Worm (Caenorhabditis elegans): ENCODE measurements around the gene frpr-18.

The frpr-18 gene

DNA sequence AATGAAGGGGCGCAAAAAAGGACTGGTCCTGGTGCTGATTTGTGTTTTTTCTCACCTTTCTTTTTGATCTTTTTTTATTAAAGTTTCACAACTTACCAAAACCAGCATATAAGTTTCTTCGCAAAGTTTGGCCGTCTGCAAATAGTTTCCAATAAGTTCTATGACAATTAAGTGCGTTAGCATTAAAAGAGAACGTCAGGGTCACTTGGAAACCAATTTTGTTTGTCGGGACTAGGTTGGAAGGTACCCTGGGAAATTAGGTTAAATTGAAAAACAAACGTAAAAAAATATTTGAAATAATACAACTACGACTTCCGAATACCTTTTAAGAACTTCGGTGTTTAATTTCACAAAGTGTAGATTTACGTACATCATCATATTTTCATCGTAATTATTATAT is 8.5 kb downstream of the frpr-18 start:
- TF ChIP-seq unc-62 (GFP tag; optimal IDR thresholded peaks at IDR 0.05 in 1 of 2) (peak in 1 of 2 experiments; percentile 98), unc-62 (tag; optimal IDR thresholded peaks at IDR 0.05) (no peak), aha-1 (tag) (peak; percentile 67), nhr-111 (GFP tag; optimal IDR thresholded peaks at IDR 0.05) (no peak), lim-7 (GFP tag; IDR thresholded peaks at IDR 0.05) (no peak)

DNA sequence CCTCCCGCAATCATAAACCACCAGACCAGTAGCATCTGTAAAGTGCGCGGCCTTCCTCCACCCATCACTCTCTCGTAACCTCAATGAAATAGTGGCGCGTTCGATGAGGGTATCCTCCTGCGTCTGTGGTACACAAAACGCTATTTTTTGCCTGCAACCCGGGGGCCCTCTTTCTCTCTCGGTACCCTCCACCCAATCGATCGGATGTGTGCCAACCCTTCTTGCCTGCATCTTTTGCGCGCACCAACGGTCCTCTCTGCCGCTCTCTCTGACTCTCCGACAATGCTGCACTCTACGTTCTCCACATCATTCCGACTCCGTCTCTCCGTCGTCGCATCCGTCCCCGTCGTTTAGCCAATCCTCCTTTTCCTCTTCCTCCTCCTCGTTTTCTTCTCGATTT is 9.4 kb downstream of the frpr-18 start:
- no peak for TF ChIP-seq dmd-8 (GFP tag; IDR thresholded peaks at IDR 0.05)
- TF ChIP-seq ceh-62 (tag; optimal IDR thresholded peaks at IDR 0.05) = no peak
- no peak for TF ChIP-seq zip-11 (GFP tag; IDR thresholded peaks at IDR 0.05)
- no peak for TF ChIP-seq Y48G9A.11 (GFP tag; IDR thresholded peaks at IDR 0.05)
- no peak for TF ChIP-seq lin-29 (GFP tag; IDR thresholded peaks at IDR 0.05)
- TF ChIP-seq aly-2 (tag; optimal IDR thresholded peaks at IDR 0.05) = no peak
- no peak for TF ChIP-seq Y105C5A.15 (GFP tag; IDR thresholded peaks at IDR 0.05)
- peak; percentile 14 for TF ChIP-seq nhr-6 (tag; optimal IDR thresholded peaks at IDR 0.05)
- peak; percentile 78 for TF ChIP-seq nhr-25 (tag; optimal IDR thresholded peaks at IDR 0.05; ENCODE audit: borderline replicate concordance, insufficient read depth)
- TF ChIP-seq zag-1 (tag; optimal IDR thresholded peaks at IDR 0.05) = peak; percentile 8
- no peak for TF ChIP-seq nhr-41 (GFP tag; IDR thresholded peaks at IDR 0.05)
- no peak for TF ChIP-seq F44E2.7 (GFP tag; IDR thresholded peaks at IDR 0.05)
- no peak for TF ChIP-seq R02D3.7 (tag; optimal IDR thresholded peaks at IDR 0.05)
- TF ChIP-seq mxl-2 (GFP tag; conservative IDR thresholded peaks at IDR 0.05) = no peak
- 0 out of 2 replicates have a peak, but pooled peaks have one; percentile 39 for TF ChIP-seq ceh-20 (GFP tag; IDR thresholded peaks at IDR 0.05)
- TF ChIP-seq dve-1 (tag; optimal IDR thresholded peaks at IDR 0.05; ENCODE audit: insufficient read depth) = peak; percentile 4
- TF ChIP-seq lin-1 (GFP tag; IDR thresholded peaks at IDR 0.05) = no peak
- TF ChIP-seq egl-43 (GFP tag; IDR thresholded peaks at IDR 0.05) = peak; percentile 89
- no peak for TF ChIP-seq ceh-44 (GFP tag; IDR thresholded peaks at IDR 0.05)
- TF ChIP-seq zfp-3 (GFP tag; conservative IDR thresholded peaks at IDR 0.05) = no peak
- peak; percentile 49 for TF ChIP-seq nhr-28 (tag; optimal IDR thresholded peaks at IDR 0.05)
- TF ChIP-seq mxl-3 (GFP tag; optimal IDR thresholded peaks at IDR 0.05) = peak; percentile 77
- TF ChIP-seq hmg-1.1 (GFP tag; IDR thresholded peaks at IDR 0.05) = peak; percentile 85
- TF ChIP-seq daf-16 (GFP tag; optimal IDR thresholded peaks at IDR 0.05) = peak in 1 of 2 experiments; percentile 62
- no peak for TF ChIP-seq daf-16 (tag; optimal IDR thresholded peaks at IDR 0.05)
- peak; percentile 34 to 63 for TF ChIP-seq lsy-2 (tag; optimal IDR thresholded peaks at IDR 0.05)
- TF ChIP-seq daf-8 (GFP tag; IDR thresholded peaks at IDR 0.05) = no peak
- no peak for TF ChIP-seq tag-97 (GFP tag; IDR thresholded peaks at IDR 0.05)
- TF ChIP-seq jun-1 (tag; optimal IDR thresholded peaks at IDR 0.05) = no peak
- no peak for TF ChIP-seq snpc-1.2 (GFP tag; IDR thresholded peaks at IDR 0.05)
- TF ChIP-seq ctbp-1 (GFP tag; IDR thresholded peaks at IDR 0.05) = peak; percentile 82
- no peak for TF ChIP-seq lim-7 (GFP tag; IDR thresholded peaks at IDR 0.05)
- peak; percentile 69 for TF ChIP-seq F37D6.2 (tag; optimal IDR thresholded peaks at IDR 0.05)
- TF ChIP-seq ama-1 (optimal IDR thresholded peaks at IDR 0.05) = no peak
- TF ChIP-seq rbr-2 (tag; optimal IDR thresholded peaks at IDR 0.05) = peak; percentile 89
- no peak for TF ChIP-seq lin-38 (GFP tag; IDR thresholded peaks at IDR 0.05)
- TF ChIP-seq nhr-48 (tag; optimal IDR thresholded peaks at IDR 0.05) = peak; percentile 30
- TF ChIP-seq dmd-6 (GFP tag; IDR thresholded peaks at IDR 0.05) = peak; percentile 40; the same call in 1 of the 2 replicates
- no peak for TF ChIP-seq php-3 (GFP tag; IDR thresholded peaks at IDR 0.05)
- TF ChIP-seq Y75B8A.6 (GFP tag; IDR thresholded peaks at IDR 0.05) = no peak
- TF ChIP-seq nhr-111 (GFP tag; optimal IDR thresholded peaks at IDR 0.05) = no peak
- TF ChIP-seq dpl-1 (GFP tag; optimal IDR thresholded peaks at IDR 0.05) = no peak
- TF ChIP-seq ceh-32 (tag; optimal IDR thresholded peaks at IDR 0.05; ENCODE audit: poor library complexity) = no peak
- TF ChIP-seq Y5F2A.4 (GFP tag; optimal IDR thresholded peaks at IDR 0.05) = no peak
- TF ChIP-seq nhr-10 (tag; optimal IDR thresholded peaks at IDR 0.05) = no peak
- peak; percentile 48 to 53 for TF ChIP-seq mdl-1 (tag; optimal IDR thresholded peaks at IDR 0.05)
- TF ChIP-seq ZK337.2 (GFP tag; IDR thresholded peaks at IDR 0.05) = no peak
- no peak for TF ChIP-seq nhr-102 (tag; optimal IDR thresholded peaks at IDR 0.05)

All from whole organism, L4 larva.